Fruit fly (Drosophila melanogaster) whole organism, prepupa: ENCODE measurements around the gene CG42570.

Experiments
- CG3032 ChIP-seq: fragments of 200-800 bp; optimal IDR thresholded peaks from 2 replicates; lab custom pipeline; 2019; ENCODE audit warnings: missing biosample characterization, mild to moderate bottlenecking, missing genetic modification characterization, moderate library complexity
- OdsH ChIP-seq: fragments of 200-800 bp; sonication (Bioruptor generic); optimal IDR thresholded peaks from 3 replicates; lab custom pipeline; 2016; ENCODE audit warnings: missing biosample characterization, missing genetic modification characterization

dm6 chr3L:15670455-15670854, 47.2 kb upstream of the CG42570 start:
- TF ChIP-seq OdsH (GFP tag; lab: Kevin White, UChicago) (no peak), CG3032 (no peak)
